Fruit fly (Drosophila melanogaster): Measurements from ENCODE around the gene CG8945.

DNA sequence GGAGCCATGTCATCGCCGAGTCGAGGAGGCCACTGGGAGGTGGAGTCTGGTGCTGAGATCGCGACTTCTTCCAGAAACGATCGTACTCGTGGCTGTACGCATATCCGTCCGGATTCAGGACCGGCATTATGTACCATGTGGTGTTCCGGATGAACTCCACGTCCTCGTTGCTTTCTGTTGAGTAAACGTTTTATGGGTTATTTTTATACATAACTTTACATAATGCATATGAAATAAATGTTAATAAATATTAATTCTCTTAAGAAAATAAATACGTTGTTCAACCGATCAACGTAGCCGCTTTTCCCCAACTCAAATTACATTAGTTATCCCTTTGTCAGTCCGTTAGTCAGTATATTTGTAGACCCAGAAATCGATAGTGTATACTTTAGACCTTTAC, 6.3 kb downstream of the CG8945 start, which contains the start of gene CG4955:
- TF ChIP-seq amos (GFP tag; IDR thresholded peaks at IDR 0.05; ENCODE audit: partially characterized antibody) = no peak
- no peak for TF ChIP-seq org-1 (GFP tag; optimal IDR thresholded peaks at IDR 0.05)
- TF ChIP-seq hkb (optimal IDR thresholded peaks at IDR 0.05) = no peak
- no peak for TF ChIP-seq hkb (GFP tag; IDR thresholded peaks at IDR 0.05)
- no peak for TF ChIP-seq CG18619 (GFP tag; optimal IDR thresholded peaks at IDR 0.05)
